Worm (Caenorhabditis elegans) whole organism, mixed stage, embryonic: ENCODE measurements around the gene ent-2.

Experiments used
- M03D4.4 ChIP-seq: sonication (generic microtip); optimal IDR thresholded peaks from 2 replicates; lab custom pipeline; 2017; ENCODE audit warnings: mild to moderate bottlenecking, missing genetic modification characterization, missing compliant biosample characterization
- bed-3 ChIP-seq: fragments of 200-800 bp; sonication (Bioruptor generic); optimal IDR thresholded peaks from 3 replicates; lab custom pipeline; 2018; ENCODE audit warnings: mild to moderate bottlenecking, missing genetic modification characterization, moderate library complexity, missing compliant biosample characterization
- blmp-1 ChIP-seq: fragments of 150-350 bp; optimal IDR thresholded peaks from 2 replicates; lab custom pipeline; 2014; ENCODE audit warnings: missing biosample characterization, missing genetic modification characterization
- ceh-39 ChIP-seq: fragments of 150-350 bp; optimal IDR thresholded peaks from 2 replicates; lab custom pipeline; 2014; ENCODE audit warnings: missing biosample characterization, missing genetic modification characterization
- ceh-43 ChIP-seq: fragments of 200-800 bp; sonication (Bioruptor generic); optimal IDR thresholded peaks from 2 replicates; lab custom pipeline; 2018; ENCODE audit warnings: mild to moderate bottlenecking, missing genetic modification characterization, moderate library complexity, missing compliant biosample characterization
- ceh-83 ChIP-seq: fragments of 200-800 bp; sonication (Bioruptor generic); optimal IDR thresholded peaks from 2 replicates; lab custom pipeline; 2018; ENCODE audit warnings: mild to moderate bottlenecking, missing genetic modification characterization, missing compliant biosample characterization
- ces-1 ChIP-seq: fragments of 150-350 bp; optimal IDR thresholded peaks from 2 replicates; lab custom pipeline; 2014; ENCODE audit warnings: missing biosample characterization, missing genetic modification reagents, missing genetic modification characterization
- drap-1 ChIP-seq: fragments of 200-800 bp; sonication (Bioruptor generic); optimal IDR thresholded peaks from 3 replicates; lab custom pipeline; 2018; ENCODE audit warnings: mild to moderate bottlenecking, missing genetic modification characterization, missing compliant biosample characterization
- elt-3 ChIP-seq: fragments of 150-350 bp; optimal IDR thresholded peaks from 2 replicates; lab custom pipeline; 2014; ENCODE audit warnings: missing biosample characterization, missing genetic modification characterization
- flh-1 ChIP-seq: fragments of 200-800 bp; sonication (Bioruptor generic); optimal IDR thresholded peaks from 2 replicates; lab custom pipeline; 2018; ENCODE audit warnings: mild to moderate bottlenecking, missing genetic modification characterization, moderate library complexity, missing compliant biosample characterization
- ham-2 ChIP-seq: fragments of 200-800 bp; sonication (Bioruptor generic); optimal IDR thresholded peaks from 2 replicates; lab custom pipeline; 2018; ENCODE audit warnings: mild to moderate bottlenecking, missing genetic modification characterization, missing compliant biosample characterization
- hlh-1 ChIP-seq: fragments of 150-350 bp; optimal IDR thresholded peaks from 2 replicates; lab custom pipeline; 2014; ENCODE audit warnings: missing biosample characterization, missing genetic modification reagents, missing genetic modification characterization
- lin-13 ChIP-seq: fragments of 150-350 bp; optimal IDR thresholded peaks from 2 replicates; lab custom pipeline; 2014; ENCODE audit warnings: missing biosample characterization, missing genetic modification characterization
- lin-32 ChIP-seq: fragments of 200-800 bp; sonication (Bioruptor generic); optimal IDR thresholded peaks from 2 replicates; lab custom pipeline; 2018; ENCODE audit warnings: mild to moderate bottlenecking, missing genetic modification characterization, missing compliant biosample characterization
- lsy-2 ChIP-seq: fragments of 150-350 bp; optimal IDR thresholded peaks from 2 replicates; lab custom pipeline; 2014; ENCODE audit warnings: missing biosample characterization, missing genetic modification characterization
- mab-5 ChIP-seq: fragments of 150-350 bp; optimal IDR thresholded peaks from 2 replicates; lab custom pipeline; 2014; ENCODE audit warnings: missing biosample characterization, missing genetic modification characterization
- mep-1 ChIP-seq: fragments of 150-350 bp; optimal IDR thresholded peaks from 2 replicates; lab custom pipeline; 2017; ENCODE audit warnings: missing biosample characterization, missing genetic modification reagents, missing genetic modification characterization, inconsistent platforms
- mls-2 ChIP-seq: sonication (generic microtip); optimal IDR thresholded peaks from 2 replicates; lab custom pipeline; 2016; ENCODE audit warnings: mild to moderate bottlenecking, missing genetic modification characterization, moderate library complexity, missing compliant biosample characterization
- nhr-12 ChIP-seq: fragments of 150-350 bp; optimal IDR thresholded peaks from 2 replicates; lab custom pipeline; 2014; ENCODE audit warnings: missing biosample characterization, missing genetic modification characterization
- nhr-2 ChIP-seq: fragments of 150-350 bp; optimal IDR thresholded peaks from 2 replicates; lab custom pipeline; 2014; ENCODE audit warnings: missing biosample characterization, missing genetic modification characterization
- nhr-237 ChIP-seq: fragments of 150-350 bp; optimal IDR thresholded peaks from 2 replicates; lab custom pipeline; 2014; ENCODE audit warnings: missing biosample characterization, missing genetic modification characterization
- nhr-28 ChIP-seq: fragments of 150-350 bp; optimal IDR thresholded peaks from 2 replicates; lab custom pipeline; 2014; ENCODE audit warnings: missing biosample characterization, missing genetic modification characterization
- nhr-76 ChIP-seq: sonication (generic microtip); optimal IDR thresholded peaks from 2 replicates; lab custom pipeline; 2017; ENCODE audit warnings: missing biosample characterization, missing genetic modification characterization
- pha-4 ChIP-seq: fragments of 150-350 bp; optimal IDR thresholded peaks from 2 replicates; lab custom pipeline; 2018; ENCODE audit warnings: missing biosample characterization, missing genetic modification reagents, missing genetic modification characterization
- sem-2 ChIP-seq: fragments of 200-800 bp; sonication (Bioruptor generic); optimal IDR thresholded peaks from 2 replicates; lab custom pipeline; 2018; ENCODE audit warnings: mild to moderate bottlenecking, missing genetic modification characterization, missing compliant biosample characterization
- sptf-1 ChIP-seq: sonication (generic microtip); optimal IDR thresholded peaks from 2 replicates; lab custom pipeline; 2017; ENCODE audit warnings: mild to moderate bottlenecking, missing genetic modification characterization, moderate library complexity, missing compliant biosample characterization
- tbx-8 ChIP-seq: fragments of 200-800 bp; sonication (Bioruptor generic); optimal IDR thresholded peaks from 2 replicates; lab custom pipeline; 2018; ENCODE audit warnings: mild to moderate bottlenecking, missing genetic modification characterization, moderate library complexity, missing compliant biosample characterization
- unc-62 ChIP-seq: fragments of 150-350 bp; optimal IDR thresholded peaks from 2 replicates; lab custom pipeline; 2014; ENCODE audit warnings: missing biosample characterization, missing genetic modification reagents, missing genetic modification characterization
- zip-8 ChIP-seq: fragments of 150-350 bp; optimal IDR thresholded peaks from 2 replicates; lab custom pipeline; 2014; ENCODE audit warnings: missing biosample characterization, missing genetic modification characterization
- ztf-11 ChIP-seq: fragments of 150-350 bp; optimal IDR thresholded peaks from 2 replicates; lab custom pipeline; 2014; ENCODE audit warnings: missing biosample characterization, missing genetic modification characterization

ent-2 gene

ce11 chrX:15585144-15585543, 15.7 kb upstream of the ent-2 start:
- TF ChIP-seq pha-4 (tag; lab: Kevin White, UChicago) (no peak), bed-3 (GFP tag; lab: Kevin White, UChicago) (no peak), blmp-1 (tag; lab: Kevin White, UChicago) (no peak), ces-1 (GFP tag; lab: Kevin White, UChicago) (no peak), hlh-1 (tag; lab: Kevin White, UChicago) (no peak), nhr-2 (tag; lab: Kevin White, UChicago) (no peak), mep-1 (tag; lab: Kevin White, UChicago) (no peak), ztf-11 (tag; lab: Kevin White, UChicago) (no peak), nhr-12 (tag; lab: Kevin White, UChicago) (no peak), nhr-28 (no peak), ceh-39 (tag; lab: Kevin White, UChicago) (no peak), sem-2 (no peak), ham-2 (GFP tag; lab: Kevin White, UChicago) (no peak), ceh-83 (GFP tag; lab: Kevin White, UChicago) (no peak), ceh-43 (GFP tag; lab: Kevin White, UChicago) (no peak), lin-32 (GFP tag; lab: Kevin White, UChicago) (no peak)

DNA sequence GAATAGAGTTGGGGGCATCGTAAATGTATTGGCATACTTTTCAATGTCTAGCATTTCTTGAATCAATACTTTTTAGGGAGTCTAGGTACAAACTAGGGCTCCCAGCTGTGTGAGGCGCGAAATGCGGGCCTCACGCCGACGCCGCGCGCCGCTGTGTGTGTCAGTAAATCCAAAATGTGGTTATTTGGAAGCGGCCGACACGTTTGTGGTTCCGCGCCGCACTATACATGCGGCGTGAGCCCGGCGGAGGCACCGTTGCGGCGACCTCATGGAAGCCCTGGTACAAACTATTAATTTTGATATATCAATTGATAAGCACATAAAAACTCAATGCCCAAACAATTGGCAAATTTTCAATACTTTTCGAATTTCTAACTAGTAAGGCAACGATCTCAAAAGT, 14.7 kb upstream of the ent-2 start:
- TF ChIP-seq M03D4.4 (tag; lab: Kevin White, UChicago) (no peak), hlh-1 (tag; lab: Kevin White, UChicago) (no peak), mab-5 (no peak), ztf-11 (tag; lab: Kevin White, UChicago) (no peak), tbx-8 (GFP tag; lab: Kevin White, UChicago) (no peak), nhr-237 (tag; lab: Kevin White, UChicago) (no peak), ces-1 (GFP tag; lab: Kevin White, UChicago) (no peak)
- TF ChIP-seq, all 35 proteins: peak for 0

- TF ChIP-seq sptf-1 (no peak), ceh-43 (GFP tag; lab: Kevin White, UChicago) (no peak), tbx-8 (GFP tag; lab: Kevin White, UChicago) (no peak), nhr-2 (tag; lab: Kevin White, UChicago) (no peak), unc-62 (no peak), nhr-237 (tag; lab: Kevin White, UChicago) (peak; percentile 17), ceh-83 (GFP tag; lab: Kevin White, UChicago) (no peak), mep-1 (tag; lab: Kevin White, UChicago) (peak; percentile 26), lsy-2 (no peak), mls-2 (tag; lab: Kevin White, UChicago) (no peak), hlh-1 (tag; lab: Kevin White, UChicago) (no peak), lin-32 (GFP tag; lab: Kevin White, UChicago) (no peak), blmp-1 (tag; lab: Kevin White, UChicago) (no peak), lin-13 (tag; lab: Kevin White, UChicago) (peak; percentile 4), ham-2 (GFP tag; lab: Kevin White, UChicago) (no peak), M03D4.4 (tag; lab: Kevin White, UChicago) (no peak), sem-2 (no peak), zip-8 (tag; lab: Kevin White, UChicago) (no peak), nhr-76 (tag; lab: Kevin White, UChicago) (no peak)
Observed at ce11 chrX:15590347-15590928, 10.4 kb upstream of the ent-2 start, which contains the start of gene gas-1. Gene gas-1 (minus strand): TSS chrX:15590397.

ce11 chrX:15591068-15591467, 9.8 kb upstream of the ent-2 start, which contains the start of gene usp-33:
Gene usp-33 (plus strand): TSS chrX:15591368.
- TF ChIP-seq drap-1 (GFP tag; lab: Kevin White, UChicago) (no peak), elt-3 (tag; lab: Kevin White, UChicago) (no peak), nhr-76 (tag; lab: Kevin White, UChicago) (no peak), mls-2 (tag; lab: Kevin White, UChicago) (no peak), flh-1 (no peak), sem-2 (no peak), lsy-2 (no peak), ham-2 (GFP tag; lab: Kevin White, UChicago) (no peak), pha-4 (tag; lab: Kevin White, UChicago) (no peak), unc-62 (no peak), tbx-8 (GFP tag; lab: Kevin White, UChicago) (no peak), ceh-39 (tag; lab: Kevin White, UChicago) (no peak), nhr-237 (tag; lab: Kevin White, UChicago) (no peak), nhr-28 (no peak), zip-8 (tag; lab: Kevin White, UChicago) (no peak), lin-32 (GFP tag; lab: Kevin White, UChicago) (no peak), nhr-12 (tag; lab: Kevin White, UChicago) (no peak), ceh-83 (GFP tag; lab: Kevin White, UChicago) (no peak), hlh-1 (tag; lab: Kevin White, UChicago) (no peak), nhr-2 (tag; lab: Kevin White, UChicago) (no peak)
